Fruit fly (Drosophila melanogaster) whole organism, adult: ENCODE data around the gene CG4259.

Source experiments
- CG12768 ChIP-seq: fragments of 200-800 bp; sonication (Bioruptor generic); optimal IDR thresholded peaks from 2 replicates; lab custom pipeline; 2017; ENCODE audit warnings: missing biosample characterization, missing genetic modification characterization, mild to moderate bottlenecking, moderate library complexity, missing genetic modification reagents
- CG33017 ChIP-seq: fragments of 200-800 bp; sonication (Bioruptor generic); optimal IDR thresholded peaks from 2 replicates; lab custom pipeline; 2018; ENCODE audit warnings: missing biosample characterization, mild to moderate bottlenecking, missing genetic modification characterization, moderate library complexity
- CG7101 ChIP-seq: fragments of 200-800 bp; sonication (Bioruptor generic); optimal IDR thresholded peaks from 2 replicates; lab custom pipeline; 2018; ENCODE audit warnings: missing biosample characterization, mild to moderate bottlenecking, missing genetic modification characterization, moderate library complexity
- cnc ChIP-seq, 2 experiments: fragments of >200 bp; optimal IDR thresholded peaks; 2 replicates each; lab custom pipeline; 2017
- kay ChIP-seq: fragments of 200-800 bp; sonication (Bioruptor generic); peaks from one replicate; lab custom pipeline; 2016; ENCODE audit warnings: missing biosample characterization, missing genetic modification characterization, borderline replicate concordance

DNA sequence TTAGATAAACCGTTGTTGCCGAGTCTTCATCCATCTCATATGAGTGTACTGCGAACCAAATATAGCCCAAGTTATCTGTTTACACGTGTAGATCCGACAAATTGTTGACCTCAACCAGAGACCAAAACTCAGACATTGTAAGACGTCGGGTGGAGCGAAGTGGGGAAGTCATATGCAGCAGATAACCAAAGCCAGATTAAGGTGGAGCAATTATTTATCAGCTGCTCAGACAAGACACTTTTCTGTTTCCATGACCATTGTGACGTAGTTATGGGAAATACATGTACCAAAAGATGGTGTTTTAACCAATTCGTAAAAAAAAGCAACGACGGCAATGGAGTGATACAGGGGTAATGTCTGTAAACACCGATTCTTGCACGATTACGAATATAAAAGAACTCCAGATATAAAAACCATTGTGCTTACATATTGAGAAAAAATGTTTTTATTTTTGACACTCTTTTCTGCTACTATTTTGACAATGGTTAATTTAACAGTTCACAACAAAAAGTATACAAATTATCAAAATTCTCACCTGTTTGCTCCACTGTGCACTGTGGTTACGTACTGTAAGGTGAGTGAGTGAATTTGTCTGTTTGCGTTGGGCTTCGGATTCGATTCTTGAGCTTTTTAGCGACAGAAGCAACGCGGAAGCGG, 48.4 kb upstream of the CG4259 start:
- TF ChIP-seq CG33017 (tag; lab: Kevin White, UChicago) = no peak
- TF ChIP-seq CG7101 (tag; lab: Kevin White, UChicago) = no peak
- peak; percentile 71 for TF ChIP-seq kay (GFP tag; lab: Kevin White, UChicago)
- no peak for TF ChIP-seq CG12768 (GFP tag; lab: Kevin White, UChicago)
- TF ChIP-seq cnc (optimal IDR thresholded peaks at IDR 0.05; lab: Kevin White, UChicago) = no peak
